Worm (Caenorhabditis elegans): ENCODE data around the gene ncx-5.

- TF ChIP-seq snpc-4 (tag; optimal IDR thresholded peaks at IDR 0.05) (no peak), nhr-11 (tag; optimal IDR thresholded peaks at IDR 0.05) (no peak), ceh-20 (GFP tag; IDR thresholded peaks at IDR 0.05) (no peak), tra-1 (GFP tag; IDR thresholded peaks at IDR 0.05) (no peak), unc-39 (tag; optimal IDR thresholded peaks at IDR 0.05) (no peak)
Observed at ce11 chrV:10508855-10509254, 19.0 kb upstream of the ncx-5 start, which contains the start of gene C35A5.6.

All from whole organism, L4 larva.